Fruit fly (Drosophila melanogaster) whole organism, prepupa: Measurements from ENCODE around the gene Tsp29Fa.

Source experiments
- CG31627 ChIP-seq: fragments of 200-800 bp; sonication (Bioruptor generic); optimal IDR thresholded peaks from 3 replicates; lab custom pipeline; 2016; ENCODE audit warnings: missing biosample characterization, missing genetic modification characterization
- CG6276 ChIP-seq: fragments of 200-800 bp; sonication (Bioruptor generic); optimal IDR thresholded peaks from 2 replicates; lab custom pipeline; 2017; ENCODE audit warnings: missing biosample characterization, mild to moderate bottlenecking, missing genetic modification characterization

dm6 chr2L:8921934-8922333 is 11.8 kb upstream of the Tsp29Fa start:
- TF ChIP-seq CG31627 (GFP tag; lab: Kevin White, UChicago) (no peak), CG6276 (GFP tag; lab: Kevin White, UChicago) (no peak)
